Worm (Caenorhabditis elegans) whole organism, L4 larva: ENCODE measurements around the gene C02G6.3.

Source experiments
- F26F4.8 ChIP-seq: fragments of 200-800 bp; sonication (Bioruptor generic); conservative IDR thresholded peaks from 2 replicates; pipeline ENCODE4 v1.3.6; 2022; ENCODE audit warnings: missing genetic modification characterization, missing compliant biosample characterization
- R02D3.7 ChIP-seq: fragments of 150-350 bp; sonication (generic microtip); optimal IDR thresholded peaks from 3 replicates; lab custom pipeline; 2014; ENCODE audit warnings: missing biosample characterization, missing genetic modification characterization
- T20F7.1 ChIP-seq: fragments of 200-800 bp; sonication (Bioruptor generic); optimal IDR thresholded peaks from 2 replicates; lab custom pipeline; 2018; ENCODE audit warnings: mild to moderate bottlenecking, missing genetic modification characterization, missing compliant biosample characterization
- T26A8.4 ChIP-seq: fragments of 200-800 bp; sonication (Bioruptor generic); IDR thresholded peaks from 2 replicates; pipeline ENCODE4 v1.3.6; 2022; ENCODE audit warnings: missing genetic modification characterization, missing compliant biosample characterization
- ZK337.2 ChIP-seq: fragments of 200-800 bp; sonication (Bioruptor generic); IDR thresholded peaks from 2 replicates; pipeline ENCODE4 v1.3.6; 2022; ENCODE audit warnings: missing genetic modification reagents, missing genetic modification characterization, missing compliant biosample characterization
- aly-2 ChIP-seq: sonication (generic microtip); optimal IDR thresholded peaks from 2 replicates; lab custom pipeline; 2018; ENCODE audit warnings: missing biosample characterization, missing genetic modification characterization
- ceh-28 ChIP-seq: fragments of 150-350 bp; optimal IDR thresholded peaks from 2 replicates; lab custom pipeline; 2014; ENCODE audit warnings: missing biosample characterization, missing genetic modification reagents, missing genetic modification characterization
- ceh-32 ChIP-seq: sonication (generic microtip); optimal IDR thresholded peaks from 2 replicates; lab custom pipeline; 2016; ENCODE audit warnings: mild to moderate bottlenecking, missing genetic modification characterization, missing compliant biosample characterization; ENCODE audit not compliant: poor library complexity
- ceh-44 ChIP-seq: fragments of 200-800 bp; sonication (Bioruptor generic); IDR thresholded peaks from 2 replicates; pipeline ENCODE4 v1.3.6; 2022; ENCODE audit warnings: missing genetic modification reagents, missing genetic modification characterization, missing compliant biosample characterization
- ceh-82 ChIP-seq: sonication (generic microtip); optimal IDR thresholded peaks from 2 replicates; lab custom pipeline; 2017; ENCODE audit warnings: missing biosample characterization, missing genetic modification characterization
- ces-1 ChIP-seq: fragments of 150-350 bp; sonication (generic microtip); optimal IDR thresholded peaks from 4 replicates; lab custom pipeline; 2014; ENCODE audit warnings: missing biosample characterization, missing genetic modification reagents, missing genetic modification characterization
- daf-16 ChIP-seq, 3 experiments: sonication (generic microtip); optimal IDR thresholded peaks; 2 replicates each; lab custom pipeline; 2016 to 2017; ENCODE audit warnings: missing genetic modification characterization in 3 of 3, missing genetic modification reagents in 3 of 3, mild to moderate bottlenecking in 2 of 3, missing compliant biosample characterization in 2 of 3, missing biosample characterization in 1 of 3, moderate library complexity in 1 of 3
- daf-19 ChIP-seq: fragments of 200-800 bp; sonication (Bioruptor generic); conservative IDR thresholded peaks from 2 replicates; pipeline ENCODE4 v1.3.6; 2022; ENCODE audit warnings: missing genetic modification characterization, missing compliant biosample characterization
- dmd-8 ChIP-seq: fragments of 200-800 bp; sonication (Bioruptor generic); IDR thresholded peaks from 2 replicates; pipeline ENCODE4 v1.3.6; 2022; ENCODE audit warnings: missing genetic modification characterization, missing compliant biosample characterization
- dmd-9 ChIP-seq: fragments of 200-800 bp; sonication (Bioruptor generic); IDR thresholded peaks from 2 replicates; pipeline ENCODE4 v1.3.6; 2022; ENCODE audit warnings: missing genetic modification reagents, missing genetic modification characterization, missing compliant biosample characterization
- dpl-1 ChIP-seq: fragments of 150-350 bp; optimal IDR thresholded peaks from 2 replicates; lab custom pipeline; 2014; ENCODE audit warnings: missing biosample characterization, missing genetic modification reagents, missing genetic modification characterization
- egl-27 ChIP-seq: sonication (generic microtip); optimal IDR thresholded peaks from 3 replicates; lab custom pipeline; 2017; ENCODE audit warnings: missing biosample characterization, missing genetic modification reagents, missing genetic modification characterization
- egl-43 ChIP-seq: fragments of 200-800 bp; sonication (Bioruptor generic); IDR thresholded peaks from 2 replicates; pipeline ENCODE4 v1.3.6; 2022; ENCODE audit warnings: missing genetic modification reagents, missing genetic modification characterization, missing compliant biosample characterization
- fos-1 ChIP-seq: fragments of 150-350 bp; optimal IDR thresholded peaks from 2 replicates; lab custom pipeline; 2014; ENCODE audit warnings: missing biosample characterization, missing genetic modification characterization
- hif-1 ChIP-seq, 2 experiments: sonication (generic microtip); optimal IDR thresholded peaks; 2 replicates each; lab custom pipeline; 2016 to 2017; ENCODE audit warnings: missing compliant biosample characterization in 2 of 2, missing genetic modification characterization in 2 of 2, missing genetic modification reagents in 2 of 2, missing genotype in 2 of 2, mild to moderate bottlenecking in 1 of 2
- hmg-1.1 ChIP-seq: fragments of 200-800 bp; sonication (Bioruptor generic); IDR thresholded peaks from 2 replicates; pipeline ENCODE4 v1.3.6; 2022; ENCODE audit warnings: missing genetic modification reagents, missing genetic modification characterization, missing compliant biosample characterization
- jun-1 ChIP-seq: fragments of 150-350 bp; optimal IDR thresholded peaks from 2 replicates; lab custom pipeline; 2014; ENCODE audit warnings: missing biosample characterization, missing genetic modification reagents, missing genetic modification characterization
- lin-1 ChIP-seq: fragments of 200-800 bp; sonication (Bioruptor generic); IDR thresholded peaks from 2 replicates; pipeline ENCODE4 v1.3.6; 2022; ENCODE audit warnings: missing genetic modification reagents, missing genetic modification characterization, missing compliant biosample characterization
- lin-13 ChIP-seq: fragments of 150-350 bp; optimal IDR thresholded peaks from 2 replicates; lab custom pipeline; 2014; ENCODE audit warnings: missing biosample characterization, missing genetic modification reagents, missing genetic modification characterization
- lir-3 ChIP-seq: sonication (generic microtip); optimal IDR thresholded peaks from 2 replicates; lab custom pipeline; 2016; ENCODE audit warnings: mild to moderate bottlenecking, missing genetic modification characterization, missing compliant biosample characterization
- madf-5 ChIP-seq, 2 experiments: fragments of 200-800 bp; sonication (Bioruptor generic); IDR thresholded peaks; 2 replicates each; pipeline ENCODE4 v1.3.6; 2022; ENCODE audit warnings: missing compliant biosample characterization in 2 of 2, missing genetic modification characterization in 2 of 2
- madf-9 ChIP-seq: fragments of 200-800 bp; sonication (Bioruptor generic); conservative IDR thresholded peaks from 2 replicates; pipeline ENCODE4 v1.3.6; 2022; ENCODE audit warnings: missing genetic modification reagents, missing genetic modification characterization, missing compliant biosample characterization
- mdl-1 ChIP-seq, 2 experiments: fragments of 150-350 bp in 1 of 2; sonication (generic microtip) in 1 of 2; optimal IDR thresholded peaks; 2 replicates each; lab custom pipeline; 2014 to 2017; ENCODE audit warnings: missing biosample characterization in 2 of 2, missing genetic modification characterization in 2 of 2
- mxl-3 ChIP-seq: fragments of 200-800 bp; sonication (Bioruptor generic); optimal IDR thresholded peaks from 2 replicates; lab custom pipeline; 2018; ENCODE audit warnings: mild to moderate bottlenecking, missing genetic modification characterization, missing compliant biosample characterization
- nhr-10 ChIP-seq: fragments of 150-350 bp; optimal IDR thresholded peaks from 2 replicates; lab custom pipeline; 2014; ENCODE audit warnings: missing biosample characterization, missing genetic modification characterization
- nhr-11 ChIP-seq: fragments of 150-350 bp; optimal IDR thresholded peaks from 2 replicates; lab custom pipeline; 2014; ENCODE audit warnings: missing biosample characterization, missing genetic modification characterization
- nhr-111 ChIP-seq: fragments of 200-800 bp; sonication (Bioruptor generic); optimal IDR thresholded peaks from 2 replicates; lab custom pipeline; 2018; ENCODE audit warnings: mild to moderate bottlenecking, missing genetic modification characterization, missing compliant biosample characterization
- nhr-41 ChIP-seq: fragments of 200-800 bp; sonication (Bioruptor generic); IDR thresholded peaks from 2 replicates; pipeline ENCODE4 v1.3.6; 2022; ENCODE audit warnings: missing genetic modification reagents, missing genetic modification characterization, missing compliant biosample characterization
- nhr-48 ChIP-seq: sonication (generic microtip); optimal IDR thresholded peaks from 2 replicates; lab custom pipeline; 2016; ENCODE audit warnings: mild to moderate bottlenecking, missing genetic modification characterization, missing compliant biosample characterization
- nhr-76 ChIP-seq: fragments of 150-350 bp; optimal IDR thresholded peaks from 2 replicates; lab custom pipeline; 2014; ENCODE audit warnings: missing biosample characterization, missing genetic modification characterization
- pha-4 ChIP-seq, 2 experiments: fragments of 150-350 bp in 1 of 2; fragments of 200-800 bp in 1 of 2; sonication (Bioruptor generic) in 1 of 2; IDR thresholded peaks in 1 of 2; optimal IDR thresholded peaks in 1 of 2; 2 replicates each; pipeline versions ENCODE4 v1.3.6 to Lab custom; 2014 to 2022; ENCODE audit warnings: missing genetic modification characterization in 2 of 2, missing genetic modification reagents in 2 of 2, missing biosample characterization in 1 of 2, missing compliant biosample characterization in 1 of 2
- pqm-1 ChIP-seq: sonication (generic microtip); optimal IDR thresholded peaks from 2 replicates; lab custom pipeline; 2017; ENCODE audit warnings: missing biosample characterization, missing genetic modification characterization
- rbr-2 ChIP-seq: sonication (generic microtip); optimal IDR thresholded peaks from 2 replicates; lab custom pipeline; 2016; ENCODE audit warnings: missing genotype, missing genetic modification characterization, missing compliant biosample characterization
- sdz-12 ChIP-seq: fragments of 200-800 bp; sonication (Bioruptor generic); optimal IDR thresholded peaks from 2 replicates; lab custom pipeline; 2018; ENCODE audit warnings: mild to moderate bottlenecking, missing genetic modification characterization, missing compliant biosample characterization
- set-16 ChIP-seq: fragments of 200-800 bp; sonication (Bioruptor generic); IDR thresholded peaks from 2 replicates; pipeline ENCODE4 v1.3.6; 2022; ENCODE audit warnings: missing genetic modification reagents, missing genetic modification characterization, missing compliant biosample characterization
- skn-1 ChIP-seq: fragments of 150-350 bp; optimal IDR thresholded peaks from 2 replicates; lab custom pipeline; 2014; ENCODE audit warnings: missing biosample characterization, missing genetic modification characterization
- snpc-1.2 ChIP-seq: fragments of 200-800 bp; sonication (Bioruptor generic); IDR thresholded peaks from 2 replicates; pipeline ENCODE4 v1.3.6; 2022; ENCODE audit warnings: missing genetic modification reagents, missing genetic modification characterization, missing compliant biosample characterization
- spr-1 ChIP-seq: sonication (generic microtip); optimal IDR thresholded peaks from 2 replicates; lab custom pipeline; 2016; ENCODE audit warnings: mild to moderate bottlenecking, missing genetic modification characterization, missing compliant biosample characterization
- tra-1 ChIP-seq: fragments of 200-800 bp; sonication (Bioruptor generic); IDR thresholded peaks from 2 replicates; pipeline ENCODE4 v1.3.6; 2022; ENCODE audit warnings: missing genetic modification reagents, missing genetic modification characterization, missing compliant biosample characterization
- unc-130 ChIP-seq: sonication (generic microtip); optimal IDR thresholded peaks from 2 replicates; lab custom pipeline; 2016; ENCODE audit warnings: missing genetic modification reagents, missing genetic modification characterization, missing compliant biosample characterization
- unc-39 ChIP-seq: sonication (generic microtip); optimal IDR thresholded peaks from 2 replicates; lab custom pipeline; 2017; ENCODE audit warnings: missing biosample characterization, missing genetic modification characterization
- vab-7 ChIP-seq: fragments of 200-800 bp; sonication (Bioruptor generic); IDR thresholded peaks from 2 replicates; pipeline ENCODE4 v1.3.6; 2022; ENCODE audit warnings: missing genetic modification reagents, missing genetic modification characterization, missing compliant biosample characterization
- zag-1 ChIP-seq: fragments of 150-350 bp; optimal IDR thresholded peaks from 2 replicates; lab custom pipeline; 2014; ENCODE audit warnings: missing biosample characterization, missing genetic modification characterization
- zip-11 ChIP-seq: fragments of 200-800 bp; sonication (Bioruptor generic); IDR thresholded peaks from 2 replicates; pipeline ENCODE4 v1.3.6; 2022; ENCODE audit warnings: missing genetic modification characterization, missing compliant biosample characterization
- zip-2 ChIP-seq: fragments of 150-350 bp; optimal IDR thresholded peaks from 2 replicates; lab custom pipeline; 2014; ENCODE audit warnings: missing biosample characterization, missing genetic modification characterization
- ztf-7 ChIP-seq: fragments of 150-350 bp; optimal IDR thresholded peaks from 2 replicates; lab custom pipeline; 2014; ENCODE audit warnings: missing biosample characterization, missing genetic modification characterization

C02G6.3 gene

ce11 chrV:5844349-5844760 lies 35.8 kb upstream of the C02G6.3 start (continued):
- TF ChIP-seq dpl-1 (GFP tag; lab: Kevin White, UChicago) (peak; percentile 43), zip-11 (no peak), set-16 (no peak), tra-1 (GFP tag; lab: Robert Waterston, UW) (0 out of 2 replicates have a peak, but pooled peaks have one; percentile 30), lir-3 (tag; lab: Kevin White, UChicago) (no peak), dmd-9 (GFP tag; lab: Robert Waterston, UW) (no peak), unc-130 (no peak), rbr-2 (tag; lab: Kevin White, UChicago) (no peak), lin-13 (GFP tag; lab: Kevin White, UChicago) (peak; percentile 14), ceh-28 (tag; lab: Kevin White, UChicago) (no peak), pqm-1 (no peak), ceh-32 (tag; lab: Kevin White, UChicago) (no peak), F26F4.8 (GFP tag; lab: Robert Waterston, UW) (no peak), T20F7.1 (peak; percentile 59), madf-9 (GFP tag; lab: Robert Waterston, UW) (0 out of 2 replicates have a peak, but pooled peaks have one; percentile 13), mdl-1 (tag; optimal IDR thresholded peaks at IDR 0.05; lab: Kevin White, UChicago) (peak; percentile 57 to 90), nhr-41 (GFP tag; lab: Robert Waterston, UW) (no peak), ZK337.2 (GFP tag; lab: Robert Waterston, UW) (no peak), hif-1 (tag; optimal IDR thresholded peaks at IDR 0.05; lab: Kevin White, UChicago) (peak in 1 of 2 experiments; percentile 18), spr-1 (tag; lab: Kevin White, UChicago) (peak; percentile 70), mxl-3 (GFP tag; lab: Kevin White, UChicago) (peak; percentile 80), T26A8.4 (GFP tag; lab: Robert Waterston, UW) (peak; percentile 33; the same call in 1 of the 2 replicates), nhr-111 (GFP tag; lab: Kevin White, UChicago) (no peak), madf-5 (GFP tag; IDR thresholded peaks at IDR 0.05; lab: Robert Waterston, UW) (no peak), hmg-1.1 (GFP tag; lab: Robert Waterston, UW) (no peak; the same call in 1 of the 2 replicates), skn-1 (tag; lab: Kevin White, UChicago) (no peak), R02D3.7 (no peak), aly-2 (tag; lab: Kevin White, UChicago) (no peak), zip-2 (tag; lab: Kevin White, UChicago) (peak; percentile 45), egl-27 (no peak), unc-39 (tag; lab: Kevin White, UChicago) (no peak), daf-16 (GFP tag; optimal IDR thresholded peaks at IDR 0.05; lab: Kevin White, UChicago) (peak in 1 of 2 experiments; percentile 75), daf-16 (tag; optimal IDR thresholded peaks at IDR 0.05; lab: Kevin White, UChicago) (peak; percentile 60), fos-1 (tag; lab: Kevin White, UChicago) (no peak), ztf-7 (no peak), jun-1 (peak; percentile 30), sdz-12 (GFP tag; lab: Kevin White, UChicago) (no peak), nhr-76 (tag; lab: Kevin White, UChicago) (no peak), ceh-82 (tag; lab: Kevin White, UChicago) (no peak), nhr-11 (tag; lab: Kevin White, UChicago) (peak; percentile 87), ces-1 (GFP tag; lab: Kevin White, UChicago) (no peak), nhr-10 (tag; lab: Kevin White, UChicago) (no peak), lin-1 (peak; percentile 65), vab-7 (no peak), ceh-44 (no peak), egl-43 (no peak), daf-19 (GFP tag; lab: Robert Waterston, UW) (no peak), nhr-48 (peak; percentile 88), dmd-8 (GFP tag; lab: Robert Waterston, UW) (no peak), snpc-1.2 (GFP tag; lab: Robert Waterston, UW) (no peak), zag-1 (tag; lab: Kevin White, UChicago) (no peak), pha-4 (GFP tag; IDR thresholded peaks at IDR 0.05; lab: Robert Waterston, UW) (peak; percentile 53; the same call in 1 of the 2 replicates), pha-4 (tag; optimal IDR thresholded peaks at IDR 0.05; lab: Kevin White, UChicago) (no peak)
